Fruit fly (Drosophila melanogaster) whole organism, pupa: ENCODE results near the gene per.
A peak's percentile ranks its signal among the peaks of the same experiment; 100 is the strongest.

Experiments used
- CG10348 ChIP-seq: fragments of 200-800 bp; sonication (Bioruptor generic); IDR thresholded peaks from 2 replicates; pipeline ENCODE4 v1.3.6; 2022; ENCODE audit warnings: missing biosample characterization, missing genetic modification characterization
- CG12605 ChIP-seq: fragments of 200-800 bp; sonication (Bioruptor generic); IDR thresholded peaks from 2 replicates; pipeline ENCODE4 v1.3.6; 2022; ENCODE audit warnings: missing biosample characterization, missing genetic modification characterization
- CG13204 ChIP-seq: fragments of 200-800 bp; sonication (Bioruptor generic); optimal IDR thresholded peaks from 2 replicates; lab custom pipeline; 2018; ENCODE audit warnings: missing biosample characterization, mild to moderate bottlenecking, missing genetic modification characterization, moderate library complexity
- CG14655 ChIP-seq: fragments of 200-800 bp; sonication (Bioruptor generic); optimal IDR thresholded peaks from 3 replicates; lab custom pipeline; 2017; ENCODE audit warnings: mild to moderate bottlenecking, missing biosample characterization, missing genetic modification reagents, missing genetic modification characterization
- CG15710 ChIP-seq: fragments of 200-800 bp; sonication (Bioruptor generic); optimal IDR thresholded peaks from 2 replicates; lab custom pipeline; 2018; ENCODE audit warnings: missing biosample characterization, mild to moderate bottlenecking, missing genetic modification characterization, moderate library complexity
- CG17806 ChIP-seq: fragments of 200-800 bp; sonication (Bioruptor generic); optimal IDR thresholded peaks from 2 replicates; lab custom pipeline; 2018; ENCODE audit warnings: missing biosample characterization, mild to moderate bottlenecking, missing genetic modification characterization, moderate library complexity
- CG32121 ChIP-seq: fragments of 200-800 bp; sonication (Bioruptor generic); IDR thresholded peaks from 2 replicates; pipeline ENCODE4 v1.3.6; 2022; ENCODE audit warnings: missing biosample characterization, missing genetic modification characterization
- CG34367 ChIP-seq: fragments of 200-800 bp; sonication (Bioruptor generic); optimal IDR thresholded peaks from 2 replicates; lab custom pipeline; 2018; ENCODE audit warnings: missing biosample characterization, mild to moderate bottlenecking, missing genetic modification characterization
- CG4496 ChIP-seq: fragments of 200-800 bp; sonication (Bioruptor generic); IDR thresholded peaks from 3 replicates; pipeline ENCODE4 v1.3.6; 2022; ENCODE audit warnings: missing biosample characterization, missing genetic modification characterization
- CG8159 ChIP-seq: fragments of 200-800 bp; sonication (Bioruptor generic); optimal IDR thresholded peaks from 3 replicates; lab custom pipeline; 2018; ENCODE audit warnings: missing biosample characterization, mild to moderate bottlenecking, missing genetic modification characterization, moderate library complexity
- CG8301 ChIP-seq: fragments of 200-800 bp; sonication (Bioruptor generic); optimal IDR thresholded peaks from 2 replicates; lab custom pipeline; 2018; ENCODE audit warnings: missing biosample characterization, mild to moderate bottlenecking, missing genetic modification characterization
- CG9948 ChIP-seq: fragments of 200-800 bp; sonication (Bioruptor generic); optimal IDR thresholded peaks from 2 replicates; lab custom pipeline; 2018; ENCODE audit warnings: missing biosample characterization, mild to moderate bottlenecking, missing genetic modification characterization, moderate library complexity
- D1 ChIP-seq: fragments of 200-800 bp; sonication (Bioruptor generic); optimal IDR thresholded peaks from 2 replicates; lab custom pipeline; 2018; ENCODE audit warnings: missing biosample characterization, mild to moderate bottlenecking, missing genetic modification characterization, moderate library complexity
- EcR ChIP-seq: fragments of 200-800 bp; sonication (Bioruptor generic); optimal IDR thresholded peaks from 3 replicates; lab custom pipeline; 2019; ENCODE audit warnings: missing biosample characterization, missing genetic modification characterization, mild to moderate bottlenecking, moderate library complexity, missing genetic modification reagents
- Ets98B ChIP-seq: fragments of 200-800 bp; sonication (Bioruptor generic); IDR thresholded peaks from 2 replicates; pipeline ENCODE4 v1.3.6; 2022; ENCODE audit warnings: missing biosample characterization, missing genetic modification characterization
- Pif1A ChIP-seq: fragments of 200-800 bp; sonication (Bioruptor generic); optimal IDR thresholded peaks from 3 replicates; lab custom pipeline; 2016; ENCODE audit warnings: missing biosample characterization, missing genetic modification characterization
- Pif1B ChIP-seq: fragments of 200-800 bp; sonication (Bioruptor generic); optimal IDR thresholded peaks from 3 replicates; lab custom pipeline; 2016; ENCODE audit warnings: missing biosample characterization, missing genetic modification characterization
- Snoo ChIP-seq: fragments of 200-800 bp; sonication (Bioruptor generic); optimal IDR thresholded peaks from 3 replicates; lab custom pipeline; 2017; ENCODE audit warnings: missing biosample characterization, mild to moderate bottlenecking, missing genetic modification characterization, inconsistent platforms
- fd96Ca ChIP-seq: fragments of 200-800 bp; sonication (Bioruptor generic); IDR thresholded peaks from 3 replicates; pipeline ENCODE4 v1.3.6; 2022; ENCODE audit warnings: missing biosample characterization, missing genetic modification characterization
- gl ChIP-seq: fragments of 200-800 bp; sonication (Bioruptor generic); optimal IDR thresholded peaks from 2 replicates; lab custom pipeline; 2018; ENCODE audit warnings: missing biosample characterization, mild to moderate bottlenecking, missing genetic modification characterization
- rn ChIP-seq: fragments of 200-800 bp; sonication (Bioruptor generic); IDR thresholded peaks from 2 replicates; pipeline ENCODE4 v1.3.6; 2022; ENCODE audit warnings: missing biosample characterization, missing genetic modification characterization

The per gene

DNA sequence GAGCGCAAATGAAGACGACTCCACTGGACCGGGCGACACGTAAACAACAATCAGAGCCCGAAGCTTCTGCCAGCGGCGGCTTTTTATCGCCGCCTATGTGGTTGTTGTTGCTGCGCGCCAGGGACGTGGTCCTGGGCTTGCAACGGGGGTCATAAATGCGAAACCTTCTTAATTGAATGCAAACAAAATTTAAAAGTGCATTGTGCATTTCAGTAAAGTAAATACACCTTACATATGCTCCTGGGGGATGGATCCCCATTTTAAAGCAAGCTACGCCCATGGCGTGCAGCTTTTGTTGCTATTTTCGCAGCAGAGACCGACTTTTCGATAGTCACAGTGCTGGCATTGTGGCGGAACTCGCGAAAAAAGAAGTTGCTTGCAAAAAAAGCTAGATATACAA lies 18.3 kb downstream of the per start, which contains the start of gene Ugalt:
TSS of gene Ugalt (minus strand) at position 160 of the 400 bp plus-strand sequence.
- TF ChIP-seq CG9948 (tag; lab: Kevin White, UChicago) (peak; percentile 100), CG34367 (peak; percentile 100), CG32121 (peak; percentile 100), CG14655 (GFP tag; lab: Kevin White, UChicago) (peak; percentile 100), D1 (peak; percentile 100), Ets98B (GFP tag; lab: Robert Waterston, UW) (peak; percentile 100), gl (tag; lab: Kevin White, UChicago) (peak; percentile 100), rn (GFP tag; lab: Robert Waterston, UW) (peak; percentile 100), CG8301 (tag; lab: Kevin White, UChicago) (peak; percentile 100), Snoo (tag; lab: Kevin White, UChicago) (peak; percentile 100), CG4496 (peak; percentile 100), CG12605 (GFP tag; lab: Robert Waterston, UW) (peak; percentile 100), CG10348 (peak; percentile 100), CG15710 (peak; percentile 100), CG8159 (tag; lab: Kevin White, UChicago) (peak; percentile 100), fd96Ca (GFP tag; lab: Robert Waterston, UW) (peak; percentile 100), EcR (GFP tag; lab: Kevin White, UChicago) (peak; percentile 83), Pif1A (GFP tag; lab: Kevin White, UChicago) (peak; percentile 100), CG13204 (GFP tag; lab: Kevin White, UChicago) (peak; percentile 100), CG17806 (tag; lab: Kevin White, UChicago) (peak; percentile 100), Pif1B (GFP tag; lab: Kevin White, UChicago) (peak; percentile 100)

- TF ChIP-seq CG8159 (tag; lab: Kevin White, UChicago) = no peak
- no peak for TF ChIP-seq CG8301 (tag; lab: Kevin White, UChicago)
- no peak for TF ChIP-seq CG12605 (GFP tag; lab: Robert Waterston, UW)
- no peak for TF ChIP-seq rn (GFP tag; lab: Robert Waterston, UW)
- TF ChIP-seq CG10348 = no peak
- TF ChIP-seq D1 = no peak
- no peak for TF ChIP-seq Pif1B (GFP tag; lab: Kevin White, UChicago)
- no peak for TF ChIP-seq gl (tag; lab: Kevin White, UChicago)
- no peak for TF ChIP-seq fd96Ca (GFP tag; lab: Robert Waterston, UW)
- no peak for TF ChIP-seq Pif1A (GFP tag; lab: Kevin White, UChicago)
- no peak; the same call in 2 of the 3 replicates for TF ChIP-seq CG4496
- TF ChIP-seq CG14655 (GFP tag; lab: Kevin White, UChicago) = no peak
- TF ChIP-seq CG9948 (tag; lab: Kevin White, UChicago) = no peak
- no peak for TF ChIP-seq EcR (GFP tag; lab: Kevin White, UChicago)
- no peak for TF ChIP-seq Snoo (tag; lab: Kevin White, UChicago)
- no peak for TF ChIP-seq CG34367
- TF ChIP-seq Ets98B (GFP tag; lab: Robert Waterston, UW) = no peak
- no peak for TF ChIP-seq CG15710
- no peak for TF ChIP-seq CG32121
- TF ChIP-seq CG13204 (GFP tag; lab: Kevin White, UChicago) = no peak
These were observed 18.9 kb downstream of the per start, which contains the start of gene eIF2Bbeta for dm6 chrX:2704134-2704773. eIF2Bbeta (plus strand) TSS chrX:2704571.

dm6 chrX:2707377-2708090 lies 22.2 kb downstream of the per start, which contains the start of gene CG2680:
CG2680 (minus strand) TSS chrX:2707427.
- TF ChIP-seq gl (tag; lab: Kevin White, UChicago) (no peak), CG34367 (no peak), CG12605 (GFP tag; lab: Robert Waterston, UW) (no peak), CG8159 (tag; lab: Kevin White, UChicago) (no peak), EcR (GFP tag; lab: Kevin White, UChicago) (peak; percentile 24)

DNA sequence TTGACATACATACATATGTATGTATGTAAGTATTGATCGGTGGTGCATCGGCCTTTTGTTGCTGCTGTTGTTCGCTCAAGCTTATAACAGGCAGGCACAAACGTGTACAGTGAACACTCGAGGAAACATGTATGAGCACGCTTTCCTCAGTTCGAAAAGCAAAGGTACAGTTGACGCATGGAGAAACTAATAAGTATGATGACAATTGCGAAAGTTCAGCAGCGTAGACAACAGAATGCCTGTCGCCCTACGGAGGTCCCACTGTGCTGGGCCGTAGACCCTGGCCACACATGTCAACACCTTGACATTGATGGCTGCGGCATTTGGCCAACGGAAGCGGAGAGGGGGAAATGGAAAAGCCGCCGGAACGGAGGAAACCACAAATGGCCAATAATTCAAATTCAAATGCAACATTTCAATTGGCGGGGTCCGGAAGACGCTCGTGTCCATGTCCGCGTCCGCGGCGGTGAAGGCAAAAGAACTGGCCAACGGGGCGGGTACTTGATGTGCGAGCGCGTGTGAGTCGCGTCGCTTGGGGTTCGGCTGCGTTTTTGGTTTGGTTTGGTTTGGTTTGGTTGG lies 22.9 kb downstream of the per start, which contains the start of gene CG2681:
TSS of gene CG2681 (plus strand) at position 529 of the 579 bp plus-strand sequence.
- TF ChIP-seq CG12605 (GFP tag; lab: Robert Waterston, UW) = 0 out of 2 replicates have a peak, but pooled peaks have one; percentile 34
- TF ChIP-seq CG10348 = peak; percentile 26; the same call in 1 of the 2 replicates
- peak; percentile 61 for TF ChIP-seq fd96Ca (GFP tag; lab: Robert Waterston, UW)
- peak; percentile 81 for TF ChIP-seq CG4496
- TF ChIP-seq Ets98B (GFP tag; lab: Robert Waterston, UW) = peak; percentile 47
- no peak for TF ChIP-seq CG13204 (GFP tag; lab: Kevin White, UChicago)

dm6 chrX:2713776-2714175 lies 28.4 kb downstream of the per start, which contains the start of the genes CG2685 and CG2694:
CG2685 (minus strand) TSS chrX:2713960.
CG2694 (plus strand) TSS chrX:2714079.
- no peak for TF ChIP-seq CG34367
- no peak for TF ChIP-seq D1
- TF ChIP-seq rn (GFP tag; lab: Robert Waterston, UW) = no peak
- no peak for TF ChIP-seq Ets98B (GFP tag; lab: Robert Waterston, UW)
- TF ChIP-seq fd96Ca (GFP tag; lab: Robert Waterston, UW) = no peak
- no peak for TF ChIP-seq CG9948 (tag; lab: Kevin White, UChicago)
- TF ChIP-seq CG4496 = no peak
- TF ChIP-seq CG15710 = no peak
- TF ChIP-seq CG32121 = no peak
- no peak for TF ChIP-seq CG8159 (tag; lab: Kevin White, UChicago)
- TF ChIP-seq CG14655 (GFP tag; lab: Kevin White, UChicago) = no peak
- TF ChIP-seq CG17806 (tag; lab: Kevin White, UChicago) = no peak
- TF ChIP-seq EcR (GFP tag; lab: Kevin White, UChicago) = no peak
- TF ChIP-seq CG10348 = no peak
- no peak for TF ChIP-seq CG12605 (GFP tag; lab: Robert Waterston, UW)
